Worm (Caenorhabditis elegans): Measurements from ENCODE around the gene cbp-1.

ce11 chrIII:9733333-9733732 is 33.0 kb upstream of the cbp-1 start:
- TF ChIP-seq nhr-76 (tag; optimal IDR thresholded peaks at IDR 0.05) (no peak), unc-62 (GFP tag; optimal IDR thresholded peaks at IDR 0.05) (no peak)

All from whole organism, mixed stage, embryonic.